Worm (Caenorhabditis elegans): Measurements from ENCODE around the gene Y82E9BL.1.

ce11 chrIII:1384092-1384491, 28.9 kb upstream of the Y82E9BL.1 start, which contains the start of the genes fbxa-138 and Y82E9BR.5:
- TF ChIP-seq sptf-1 (tag; optimal IDR thresholded peaks at IDR 0.05) = no peak
- no peak for TF ChIP-seq mab-5 (tag; optimal IDR thresholded peaks at IDR 0.05)
- no peak for TF ChIP-seq blmp-1 (tag; optimal IDR thresholded peaks at IDR 0.05)
- TF ChIP-seq elt-3 (tag; optimal IDR thresholded peaks at IDR 0.05) = no peak
- no peak for TF ChIP-seq elt-1 (tag; optimal IDR thresholded peaks at IDR 0.05; ENCODE audit: borderline replicate concordance, insufficient read depth)
- TF ChIP-seq ztf-11 (tag; optimal IDR thresholded peaks at IDR 0.05) = no peak
- no peak for TF ChIP-seq nhr-12 (tag; optimal IDR thresholded peaks at IDR 0.05)

Data from whole organism, mixed stage, embryonic.